Worm (Caenorhabditis elegans) whole organism, L4/young adult: Measurements from ENCODE around the gene mrg-1.

Source experiments
- W03F9.2 ChIP-seq: fragments of 150-350 bp; optimal IDR thresholded peaks from 2 replicates; lab custom pipeline; 2014; ENCODE audit warnings: missing biosample characterization, missing genetic modification characterization
- him-1 ChIP-seq: sonication (generic microtip); optimal IDR thresholded peaks from 2 replicates; lab custom pipeline; 2016; ENCODE audit warnings: missing genotype, missing genetic modification reagents, missing genetic modification characterization, missing compliant biosample characterization

ce11 chrIII:12838913-12839366 lies 35.5 kb downstream of the mrg-1 start, which contains the start of gene Y37D8A.4:
- TF ChIP-seq him-1 (tag; lab: Kevin White, UChicago) (no peak), W03F9.2 (no peak)
